Fruit fly (Drosophila melanogaster) whole organism: ENCODE data around the gene Scgalpha.

Experiments used
- pan ChIP-seq: fragments of >200 bp; optimal IDR thresholded peaks from 2 replicates; lab custom pipeline; 2017
- usp ChIP-seq: fragments of >200 bp; optimal IDR thresholded peaks from 2 replicates; lab custom pipeline; 2017; ENCODE audit warnings: missing biosample characterization, missing genetic modification characterization, mixed read lengths

DNA sequence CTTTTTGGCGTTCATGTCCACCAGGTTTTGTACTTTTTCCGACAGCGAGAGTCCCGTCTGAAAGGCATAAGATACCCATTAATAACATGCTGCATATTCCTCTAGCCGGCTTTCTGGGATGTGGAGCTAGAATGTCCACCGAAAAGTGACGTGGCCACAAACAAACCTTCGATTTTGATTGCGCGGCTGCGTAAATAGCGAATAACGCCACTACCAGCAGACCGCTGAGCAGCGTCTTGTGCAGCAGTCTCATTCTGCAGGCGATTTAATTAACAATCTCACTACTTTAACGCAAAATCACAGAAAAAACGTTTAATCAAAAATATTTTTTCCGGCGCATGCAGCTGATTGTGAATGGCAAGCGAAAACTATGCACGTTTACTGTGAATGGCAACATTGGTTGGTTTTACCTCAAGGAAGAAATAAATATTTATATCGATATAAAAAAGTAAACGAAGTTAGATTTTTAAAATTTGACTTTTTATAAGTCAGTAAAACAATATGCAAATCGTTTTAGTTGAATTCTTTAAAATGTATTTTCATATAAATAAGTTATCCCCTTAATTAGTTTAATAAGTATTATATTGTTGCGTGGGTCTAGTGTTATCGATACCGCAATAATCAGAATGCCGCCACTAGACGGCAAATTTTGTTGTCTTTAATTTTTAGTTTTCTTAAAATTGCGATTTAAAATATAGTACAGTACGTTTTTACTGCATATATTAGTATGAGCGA lies 4.8 kb downstream of the Scgalpha start, which contains the start of the genes Ostgamma and Mettl14:
- TF ChIP-seq pan (lab: Kevin White, UChicago), result no peak
- TF ChIP-seq usp (GFP tag; lab: Kevin White, UChicago), result no peak
